Worm (Caenorhabditis elegans) whole organism, L1 larva: Measurements from ENCODE around the gene fbxb-108.

Experiments used
- C16A3.4 ChIP-seq: fragments of 150-350 bp; optimal IDR thresholded peaks from 2 replicates; lab custom pipeline; 2014; ENCODE audit warnings: missing biosample characterization, missing genetic modification characterization
- C34B4.2 ChIP-seq: sonication (generic microtip); optimal IDR thresholded peaks from 2 replicates; lab custom pipeline; 2017; ENCODE audit warnings: mild to moderate bottlenecking, missing genetic modification characterization, missing compliant biosample characterization
- F16B12.6 ChIP-seq: fragments of 150-350 bp; optimal IDR thresholded peaks from 2 replicates; lab custom pipeline; 2014; ENCODE audit warnings: missing biosample characterization, missing genetic modification characterization
- aha-1 ChIP-seq: fragments of 150-350 bp; optimal IDR thresholded peaks from 2 replicates; lab custom pipeline; 2014; ENCODE audit warnings: missing biosample characterization, missing genetic modification characterization
- ama-1 ChIP-seq: fragments of 150-350 bp; optimal IDR thresholded peaks from 2 replicates; lab custom pipeline; 2014
- blmp-1 ChIP-seq: fragments of 150-350 bp; optimal IDR thresholded peaks from 2 replicates; lab custom pipeline; 2014; ENCODE audit warnings: missing biosample characterization, missing genetic modification characterization
- ceh-63 ChIP-seq: fragments of 200-800 bp; sonication (Bioruptor generic); optimal IDR thresholded peaks from 2 replicates; lab custom pipeline; 2018; ENCODE audit warnings: mild to moderate bottlenecking, missing genetic modification characterization, missing compliant biosample characterization
- ceh-8 ChIP-seq: fragments of 200-800 bp; sonication (Bioruptor generic); optimal IDR thresholded peaks from 2 replicates; lab custom pipeline; 2018; ENCODE audit warnings: mild to moderate bottlenecking, missing genetic modification characterization, moderate library complexity, missing compliant biosample characterization
- ceh-82 ChIP-seq, 3 experiments: fragments of 150-350 bp in 1 of 3; sonication (generic microtip) in 2 of 3; optimal IDR thresholded peaks; 2 replicates each; lab custom pipeline; 2014 to 2017; ENCODE audit warnings: missing biosample characterization in 3 of 3, missing genetic modification characterization in 3 of 3
- ceh-88 ChIP-seq: fragments of 200-800 bp; sonication (Bioruptor generic); IDR thresholded peaks from 2 replicates; pipeline ENCODE4 v1.3.6; 2022; ENCODE audit warnings: missing genetic modification characterization, missing compliant biosample characterization
- dsc-1 ChIP-seq: sonication (generic microtip); optimal IDR thresholded peaks from 2 replicates; lab custom pipeline; 2016; ENCODE audit warnings: mild to moderate bottlenecking, missing genetic modification characterization, missing compliant biosample characterization
- efl-1 ChIP-seq, 4 experiments: fragments of 150-350 bp; optimal IDR thresholded peaks in 3 of 4; peaks in 1 of 4; 1 replicate in 1 of 4; 2 replicates in 3 of 4; lab custom pipeline; 2014; ENCODE audit warnings: missing biosample characterization in 2 of 4, missing genetic modification characterization in 2 of 4, missing genetic modification reagents in 2 of 4
- egl-27 ChIP-seq, 2 experiments: fragments of 150-350 bp in 1 of 2; sonication (generic microtip); optimal IDR thresholded peaks; 3 replicates each; lab custom pipeline; 2017 to 2018; ENCODE audit warnings: missing biosample characterization in 2 of 2, missing genetic modification characterization in 2 of 2, missing genetic modification reagents in 2 of 2
- elt-3 ChIP-seq, 6 experiments: fragments of 150-350 bp in 1 of 6; sonication (generic microtip); optimal IDR thresholded peaks; 2 replicates each; lab custom pipeline; 2017 to 2018; ENCODE audit warnings: missing biosample characterization in 6 of 6, missing genetic modification characterization in 6 of 6, inconsistent platforms in 1 of 6
- ets-5 ChIP-seq: fragments of 200-800 bp; sonication (Bioruptor generic); IDR thresholded peaks from 2 replicates; pipeline ENCODE4 v1.3.6; 2022; ENCODE audit warnings: missing genetic modification characterization, missing compliant biosample characterization
- fkh-8 ChIP-seq: sonication (generic microtip); optimal IDR thresholded peaks from 2 replicates; lab custom pipeline; 2016; ENCODE audit warnings: mild to moderate bottlenecking, missing genetic modification characterization, missing compliant biosample characterization
- fos-1 ChIP-seq: fragments of 150-350 bp; optimal IDR thresholded peaks from 2 replicates; lab custom pipeline; 2014; ENCODE audit warnings: missing biosample characterization, missing genetic modification characterization
- hlh-17 ChIP-seq: fragments of 200-800 bp; sonication (Bioruptor generic); optimal IDR thresholded peaks from 2 replicates; lab custom pipeline; 2018; ENCODE audit warnings: missing genetic modification characterization, mild to moderate bottlenecking, missing compliant biosample characterization, moderate library complexity, borderline replicate concordance
- hpl-2 ChIP-seq: fragments of 150-350 bp; optimal IDR thresholded peaks from 2 replicates; lab custom pipeline; 2014; ENCODE audit warnings: missing biosample characterization, missing genetic modification reagents, missing genetic modification characterization
- jun-1 ChIP-seq: fragments of 150-350 bp; optimal IDR thresholded peaks from 2 replicates; lab custom pipeline; 2014; ENCODE audit warnings: missing biosample characterization, missing genetic modification reagents, missing genetic modification characterization
- lin-14 ChIP-seq: fragments of 200-800 bp; sonication (Bioruptor generic); optimal IDR thresholded peaks from 2 replicates; lab custom pipeline; 2018; ENCODE audit warnings: mild to moderate bottlenecking, missing genetic modification characterization, moderate library complexity, missing compliant biosample characterization
- lin-15B ChIP-seq: fragments of 150-350 bp; sonication (generic microtip); optimal IDR thresholded peaks from 3 replicates; lab custom pipeline; 2014; ENCODE audit warnings: missing biosample characterization, missing genetic modification characterization
- lin-39 ChIP-seq: fragments of 150-350 bp; optimal IDR thresholded peaks from 2 replicates; lab custom pipeline; 2014; ENCODE audit warnings: missing biosample characterization, missing genetic modification reagents, missing genetic modification characterization
- lsy-2 ChIP-seq, 2 experiments: fragments of 150-350 bp; optimal IDR thresholded peaks; 2 replicates each; lab custom pipeline; 2014; ENCODE audit warnings: missing biosample characterization in 2 of 2, missing genetic modification characterization in 2 of 2
- mep-1 ChIP-seq: fragments of 150-350 bp; optimal IDR thresholded peaks from 2 replicates; lab custom pipeline; 2014; ENCODE audit warnings: missing biosample characterization, missing genetic modification characterization
- nhr-11 ChIP-seq: fragments of 150-350 bp; optimal IDR thresholded peaks from 2 replicates; lab custom pipeline; 2014; ENCODE audit warnings: missing biosample characterization, missing genetic modification characterization
- nhr-19 ChIP-seq: fragments of 200-800 bp; sonication (Bioruptor generic); conservative IDR thresholded peaks from 2 replicates; pipeline ENCODE4 v1.3.6; 2022; ENCODE audit warnings: missing genetic modification characterization, missing compliant biosample characterization
- nhr-20 ChIP-seq: sonication (generic microtip); optimal IDR thresholded peaks from 2 replicates; lab custom pipeline; 2016; ENCODE audit warnings: mild to moderate bottlenecking, missing genetic modification characterization, missing compliant biosample characterization
- nhr-237 ChIP-seq: fragments of 150-350 bp; optimal IDR thresholded peaks from 2 replicates; lab custom pipeline; 2014; ENCODE audit warnings: missing biosample characterization, missing genetic modification characterization
- nhr-28 ChIP-seq: fragments of 150-350 bp; optimal IDR thresholded peaks from 2 replicates; lab custom pipeline; 2014; ENCODE audit warnings: missing biosample characterization, missing genetic modification characterization
- nhr-76 ChIP-seq: sonication (generic microtip); optimal IDR thresholded peaks from 2 replicates; lab custom pipeline; 2017; ENCODE audit warnings: missing biosample characterization, missing genetic modification characterization
- nhr-77 ChIP-seq: fragments of 150-350 bp; optimal IDR thresholded peaks from 2 replicates; lab custom pipeline; 2014; ENCODE audit warnings: missing biosample characterization, missing genetic modification characterization
- nhr-84 ChIP-seq: sonication (generic microtip); optimal IDR thresholded peaks from 2 replicates; lab custom pipeline; 2017; ENCODE audit warnings: missing biosample characterization, missing genetic modification characterization
- nhr-85 ChIP-seq: sonication (generic microtip); peaks from one replicate; lab custom pipeline; 2016; ENCODE audit warnings: missing genetic modification characterization, inconsistent platforms, missing compliant biosample characterization
- pqm-1 ChIP-seq: sonication (generic microtip); optimal IDR thresholded peaks from 3 replicates; lab custom pipeline; 2017; ENCODE audit warnings: missing biosample characterization, missing genetic modification characterization
- rnt-1 ChIP-seq: sonication (generic microtip); optimal IDR thresholded peaks from 2 replicates; lab custom pipeline; 2016; ENCODE audit warnings: mild to moderate bottlenecking, missing genetic modification characterization, moderate library complexity, missing compliant biosample characterization
- skn-1 ChIP-seq: fragments of 150-350 bp; optimal IDR thresholded peaks from 2 replicates; lab custom pipeline; 2014; ENCODE audit warnings: missing biosample characterization, missing genetic modification characterization
- snu-23 ChIP-seq: sonication (generic microtip); optimal IDR thresholded peaks from 2 replicates; lab custom pipeline; 2016; ENCODE audit warnings: missing genetic modification characterization, missing compliant biosample characterization
- sox-4 ChIP-seq: sonication (generic microtip); optimal IDR thresholded peaks from 2 replicates; lab custom pipeline; 2016; ENCODE audit warnings: missing genetic modification characterization, missing compliant biosample characterization
- sptf-1 ChIP-seq: fragments of 150-350 bp; optimal IDR thresholded peaks from 2 replicates; lab custom pipeline; 2014; ENCODE audit warnings: missing biosample characterization, missing genetic modification characterization
- sup-37 ChIP-seq: fragments of 200-800 bp; sonication (Bioruptor generic); optimal IDR thresholded peaks from 2 replicates; lab custom pipeline; 2018; ENCODE audit warnings: mild to moderate bottlenecking, missing genetic modification characterization, missing compliant biosample characterization
- unc-30 ChIP-seq: sonication (generic microtip); optimal IDR thresholded peaks from 2 replicates; lab custom pipeline; 2017; ENCODE audit warnings: missing biosample characterization, missing genetic modification characterization
- unc-86 ChIP-seq: sonication (generic microtip); optimal IDR thresholded peaks from 2 replicates; lab custom pipeline; 2016; ENCODE audit warnings: missing genetic modification characterization, missing compliant biosample characterization
- unc-98 ChIP-seq: fragments of 200-800 bp; sonication (Bioruptor generic); IDR thresholded peaks from 2 replicates; pipeline ENCODE4 v1.3.6; 2022; ENCODE audit warnings: missing genetic modification characterization, missing compliant biosample characterization
- xbp-1 ChIP-seq: sonication (generic microtip); optimal IDR thresholded peaks from 2 replicates; lab custom pipeline; 2016; ENCODE audit warnings: missing genetic modification characterization, missing compliant biosample characterization
- zip-4 ChIP-seq: fragments of 200-800 bp; sonication (Bioruptor generic); optimal IDR thresholded peaks from 2 replicates; lab custom pipeline; 2018; ENCODE audit warnings: mild to moderate bottlenecking, missing genetic modification characterization, moderate library complexity, missing compliant biosample characterization
- ztf-11 ChIP-seq, 2 experiments: sonication (generic microtip); optimal IDR thresholded peaks; 2 replicates each; lab custom pipeline; 2016 to 2017; ENCODE audit warnings: missing genetic modification characterization in 2 of 2, missing biosample characterization in 1 of 2, missing compliant biosample characterization in 1 of 2

The fbxb-108 gene

ce11 chrII:2796431-2796830, 31.7 kb downstream of the fbxb-108 start:
- TF ChIP-seq efl-1 (optimal IDR thresholded peaks at IDR 0.05; lab: Kevin White, UChicago) = no peak
- TF ChIP-seq efl-1 (GFP tag; optimal IDR thresholded peaks at IDR 0.05 in 1 of 2; lab: Kevin White, UChicago) = peak in 1 of 2 experiments; percentile 87
- TF ChIP-seq xbp-1 (tag; lab: Kevin White, UChicago) = no peak
- TF ChIP-seq lsy-2 (tag; optimal IDR thresholded peaks at IDR 0.05; lab: Kevin White, UChicago) = no peak
- TF ChIP-seq egl-27 (tag; optimal IDR thresholded peaks at IDR 0.05; lab: Kevin White, UChicago) = no peak

- TF ChIP-seq C16A3.4 (tag; lab: Kevin White, UChicago) (no peak), pqm-1 (tag; lab: Kevin White, UChicago) (no peak), efl-1 (optimal IDR thresholded peaks at IDR 0.05; lab: Kevin White, UChicago) (no peak), efl-1 (GFP tag; optimal IDR thresholded peaks at IDR 0.05 in 1 of 2; lab: Kevin White, UChicago) (peak in 1 of 2 experiments; percentile 63)
These were observed 33.2 kb downstream of the fbxb-108 start for ce11 chrII:2797951-2798350.

ce11 chrII:2800550-2801233, 35.9 kb downstream of the fbxb-108 start, which contains the start of gene nhr-119:
TSS of gene nhr-119 (minus strand) at chrII:2800600.
- TF ChIP-seq sptf-1 = no peak
- peak; percentile 0 for TF ChIP-seq ama-1 (lab: Kevin White, UChicago)
- TF ChIP-seq fkh-8 (tag; lab: Kevin White, UChicago) = no peak
- no peak for TF ChIP-seq nhr-237 (tag; lab: Kevin White, UChicago)
- no peak for TF ChIP-seq hlh-17
- TF ChIP-seq mep-1 (tag; lab: Kevin White, UChicago) = peak; percentile 52
- no peak for TF ChIP-seq sup-37 (GFP tag; lab: Kevin White, UChicago)
- no peak for TF ChIP-seq ceh-8
- TF ChIP-seq C16A3.4 (tag; lab: Kevin White, UChicago) = peak; percentile 19
- no peak for TF ChIP-seq F16B12.6
- TF ChIP-seq C34B4.2 = no peak
- TF ChIP-seq ceh-88 (GFP tag; lab: Robert Waterston, UW) = no peak
- TF ChIP-seq skn-1 (tag; lab: Kevin White, UChicago) = peak; percentile 4
- no peak for TF ChIP-seq ceh-63 (GFP tag; lab: Kevin White, UChicago)
- TF ChIP-seq nhr-20 (tag; lab: Kevin White, UChicago) = peak; percentile 90
- TF ChIP-seq nhr-28 (tag; lab: Kevin White, UChicago) = no peak
- TF ChIP-seq unc-86 (tag; lab: Kevin White, UChicago) = no peak
- TF ChIP-seq pqm-1 (tag; lab: Kevin White, UChicago) = peak; percentile 18
- no peak for TF ChIP-seq ztf-11 (tag; optimal IDR thresholded peaks at IDR 0.05; lab: Kevin White, UChicago)
- peak in 3 of 6 experiments; percentile 91 to 99 (median 91) for TF ChIP-seq elt-3 (tag; optimal IDR thresholded peaks at IDR 0.05; lab: Kevin White, UChicago)
- no peak for TF ChIP-seq lin-15B
- no peak for TF ChIP-seq zip-4 (GFP tag; lab: Kevin White, UChicago)
- no peak for TF ChIP-seq unc-30
- TF ChIP-seq hpl-2 (GFP tag; lab: Kevin White, UChicago) = no peak
- TF ChIP-seq nhr-76 (tag; lab: Kevin White, UChicago) = no peak
- no peak for TF ChIP-seq sox-4
- TF ChIP-seq nhr-77 = peak; percentile 27
- no peak for TF ChIP-seq aha-1 (tag; lab: Kevin White, UChicago)
- no peak for TF ChIP-seq unc-98 (GFP tag; lab: Robert Waterston, UW)
- peak; percentile 73 for TF ChIP-seq jun-1 (tag; lab: Kevin White, UChicago)
- TF ChIP-seq efl-1 (optimal IDR thresholded peaks at IDR 0.05; lab: Kevin White, UChicago) = peak; percentile 61 to 65
- peak; percentile 23 to 95 for TF ChIP-seq efl-1 (GFP tag; optimal IDR thresholded peaks at IDR 0.05 in 1 of 2; lab: Kevin White, UChicago)
- peak; percentile 92 for TF ChIP-seq lin-39
- TF ChIP-seq nhr-85 (tag; lab: Kevin White, UChicago) = peak; percentile 98
- TF ChIP-seq blmp-1 (tag; lab: Kevin White, UChicago) = peak; percentile 69
- TF ChIP-seq nhr-84 (tag; lab: Kevin White, UChicago) = no peak
- peak; percentile 85 for TF ChIP-seq nhr-19 (GFP tag; lab: Robert Waterston, UW)
- TF ChIP-seq rnt-1 (tag; lab: Kevin White, UChicago) = peak; percentile 87
- TF ChIP-seq lsy-2 (tag; optimal IDR thresholded peaks at IDR 0.05; lab: Kevin White, UChicago) = peak; percentile 69 to 74
- TF ChIP-seq snu-23 (GFP tag; lab: Kevin White, UChicago) = peak; percentile 83
- no peak for TF ChIP-seq fos-1 (tag; lab: Kevin White, UChicago)
- TF ChIP-seq nhr-11 (tag; lab: Kevin White, UChicago) = peak; percentile 86
- TF ChIP-seq dsc-1 (tag; lab: Kevin White, UChicago) = no peak
- TF ChIP-seq lin-14 (GFP tag; lab: Kevin White, UChicago) = peak; percentile 83
- TF ChIP-seq ets-5 (GFP tag; lab: Robert Waterston, UW) = no peak
- no peak for TF ChIP-seq ceh-82 (tag; optimal IDR thresholded peaks at IDR 0.05; lab: Kevin White, UChicago)
